Worm (Caenorhabditis elegans) whole organism, midembryonic: ENCODE data around the gene F56D2.3.

Experiments used
- T22C8.4 ChIP-seq: fragments of 200-800 bp; sonication (Bioruptor generic); IDR thresholded peaks from 2 replicates; pipeline ENCODE4 v1.3.6; 2022; ENCODE audit warnings: missing genetic modification characterization, missing compliant biosample characterization
- cog-1 ChIP-seq: sonication (generic microtip); optimal IDR thresholded peaks from 2 replicates; lab custom pipeline; 2016; ENCODE audit warnings: missing genetic modification characterization, missing compliant biosample characterization
- flt-1 ChIP-seq: fragments of 200-800 bp; sonication (Bioruptor generic); IDR thresholded peaks from 2 replicates; pipeline ENCODE4 v1.3.6; 2022; ENCODE audit warnings: missing genetic modification characterization, missing compliant biosample characterization
- klf-2 ChIP-seq: fragments of 200-800 bp; sonication (Bioruptor generic); conservative IDR thresholded peaks from 2 replicates; pipeline ENCODE4 v1.3.6; 2022; ENCODE audit warnings: missing genetic modification reagents, missing genetic modification characterization, missing compliant biosample characterization
- med-1 ChIP-seq: sonication (generic microtip); optimal IDR thresholded peaks from 2 replicates; lab custom pipeline; 2017; ENCODE audit warnings: missing genetic modification characterization, mild to moderate bottlenecking, missing compliant biosample characterization, antibody characterized with exemption, missing genetic modification reagents; ENCODE audit not compliant: insufficient read depth
- ref-1 ChIP-seq: fragments of 200-800 bp; sonication (Bioruptor generic); conservative IDR thresholded peaks from 2 replicates; pipeline ENCODE4 v1.3.6; 2022; ENCODE audit warnings: missing genetic modification reagents, missing genetic modification characterization, missing compliant biosample characterization
- tab-1 ChIP-seq: fragments of 200-800 bp; sonication (Bioruptor generic); IDR thresholded peaks from 2 replicates; pipeline ENCODE4 v1.3.6; 2022; ENCODE audit warnings: missing genetic modification characterization, missing compliant biosample characterization
- ztf-23 ChIP-seq: fragments of 200-800 bp; sonication (Bioruptor generic); IDR thresholded peaks from 2 replicates; pipeline ENCODE4 v1.3.6; 2022; ENCODE audit warnings: missing genetic modification reagents, missing genetic modification characterization, missing compliant biosample characterization
- ztf-29 ChIP-seq: fragments of 200-800 bp; sonication (Bioruptor generic); IDR thresholded peaks from 2 replicates; pipeline ENCODE4 v1.3.6; 2022; ENCODE audit warnings: missing genetic modification reagents, missing genetic modification characterization, missing compliant biosample characterization

The F56D2.3 gene

ce11 chrIII:5570814-5571443 is 13.8 kb upstream of the F56D2.3 start:
- TF ChIP-seq ref-1 (GFP tag; lab: Robert Waterston, UW) (no peak), flt-1 (no peak), med-1 (no peak), ztf-23 (GFP tag; lab: Robert Waterston, UW) (no peak), klf-2 (GFP tag; lab: Robert Waterston, UW) (no peak), T22C8.4 (GFP tag; lab: Robert Waterston, UW) (no peak), cog-1 (tag; lab: Kevin White, UChicago) (no peak), ztf-29 (GFP tag; lab: Robert Waterston, UW) (no peak), tab-1 (GFP tag; lab: Robert Waterston, UW) (no peak)

- TF ChIP-seq klf-2 (GFP tag; lab: Robert Waterston, UW), result no peak
- no peak for TF ChIP-seq ref-1 (GFP tag; lab: Robert Waterston, UW)
- no peak for TF ChIP-seq flt-1
- no peak for TF ChIP-seq cog-1 (tag; lab: Kevin White, UChicago)
- TF ChIP-seq med-1, result no peak
- no peak for TF ChIP-seq T22C8.4 (GFP tag; lab: Robert Waterston, UW)
- no peak for TF ChIP-seq ztf-29 (GFP tag; lab: Robert Waterston, UW)
- TF ChIP-seq tab-1 (GFP tag; lab: Robert Waterston, UW), result no peak
- TF ChIP-seq ztf-23 (GFP tag; lab: Robert Waterston, UW), result no peak
Observed at ce11 chrIII:5572806-5573205, 11.9 kb upstream of the F56D2.3 start.

ce11 chrIII:5573694-5574093 is 11.1 kb upstream of the F56D2.3 start, which contains the start of gene molo-1:
TSS of gene molo-1 (plus strand) at chrIII:5573994.
- TF ChIP-seq med-1, result no peak
- TF ChIP-seq cog-1 (tag; lab: Kevin White, UChicago), result no peak
- no peak for TF ChIP-seq flt-1
- no peak for TF ChIP-seq ztf-23 (GFP tag; lab: Robert Waterston, UW)
- no peak for TF ChIP-seq ztf-29 (GFP tag; lab: Robert Waterston, UW)
- TF ChIP-seq T22C8.4 (GFP tag; lab: Robert Waterston, UW), result no peak
- no peak for TF ChIP-seq tab-1 (GFP tag; lab: Robert Waterston, UW)
- TF ChIP-seq klf-2 (GFP tag; lab: Robert Waterston, UW), result no peak
- TF ChIP-seq ref-1 (GFP tag; lab: Robert Waterston, UW), result no peak

DNA sequence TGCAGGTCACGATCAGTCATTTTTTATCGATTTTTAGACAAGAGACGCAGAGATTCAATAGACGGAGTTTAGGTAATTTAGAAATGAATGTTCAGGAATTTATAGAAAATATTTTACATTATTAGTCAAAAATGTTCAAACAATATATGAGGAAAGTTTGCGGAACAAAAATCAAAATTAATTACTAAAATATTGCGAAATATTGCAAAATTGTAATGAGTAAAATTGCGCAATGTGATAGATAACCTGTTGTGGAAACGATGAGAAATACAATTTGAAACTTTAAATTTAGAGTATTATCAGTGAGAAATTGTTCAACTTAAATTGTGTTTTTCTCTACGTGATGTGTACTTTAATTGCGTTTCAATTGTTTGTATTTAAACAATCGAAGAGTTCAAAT is 3.7 kb upstream of the F56D2.3 start, which contains the start of gene F56D2.5:
F56D2.5 (minus strand) TSS at position 371 of the 400 bp plus-strand sequence.
- TF ChIP-seq cog-1 (tag; lab: Kevin White, UChicago) (no peak), ref-1 (GFP tag; lab: Robert Waterston, UW) (no peak), med-1 (no peak), klf-2 (GFP tag; lab: Robert Waterston, UW) (no peak), ztf-29 (GFP tag; lab: Robert Waterston, UW) (no peak), T22C8.4 (GFP tag; lab: Robert Waterston, UW) (no peak), ztf-23 (GFP tag; lab: Robert Waterston, UW) (no peak), tab-1 (GFP tag; lab: Robert Waterston, UW) (no peak), flt-1 (no peak)

DNA sequence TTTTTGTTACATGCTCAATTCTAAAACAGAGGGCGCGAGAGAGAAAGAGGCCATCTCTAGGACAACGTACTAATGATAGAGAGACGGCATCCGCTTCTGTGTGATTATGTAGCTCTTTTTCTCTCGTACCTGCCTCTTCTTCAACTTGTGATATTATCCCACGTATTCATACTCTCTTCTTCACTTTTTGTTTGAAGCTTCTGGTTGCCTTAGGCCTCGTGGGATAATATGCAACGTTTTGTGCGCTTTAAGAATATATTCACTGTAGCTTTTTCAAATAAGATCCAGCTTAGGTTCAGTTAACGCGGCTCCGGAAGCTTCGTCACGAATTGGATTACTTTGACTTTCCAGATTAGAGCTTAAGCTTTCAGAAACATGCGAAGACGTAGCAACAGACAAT is 2.0 kb upstream of the F56D2.3 start, which contains the start of the genes F56D2.8 and uev-2:
F56D2.8 (minus strand) TSS at position 101 of the 400 bp plus-strand sequence.
uev-2 (plus strand) TSS at position 360 of the 400 bp plus-strand sequence.
- TF ChIP-seq klf-2 (GFP tag; lab: Robert Waterston, UW) (no peak), T22C8.4 (GFP tag; lab: Robert Waterston, UW) (no peak), tab-1 (GFP tag; lab: Robert Waterston, UW) (no peak), flt-1 (no peak)

- TF ChIP-seq cog-1 (tag; lab: Kevin White, UChicago) (no peak), klf-2 (GFP tag; lab: Robert Waterston, UW) (no peak)
Observed at ce11 chrIII:5585711-5586110, 964 bp downstream of the F56D2.3 start.

ce11 chrIII:5586925-5587324 is 2.2 kb downstream of the F56D2.3 start, which contains the start of gene F56D2.2:
TSS of gene F56D2.2 (plus strand) at chrIII:5587263.
- 0 out of 2 replicates have a peak, but pooled peaks have one; percentile 44 for TF ChIP-seq flt-1
- no peak for TF ChIP-seq klf-2 (GFP tag; lab: Robert Waterston, UW)

DNA sequence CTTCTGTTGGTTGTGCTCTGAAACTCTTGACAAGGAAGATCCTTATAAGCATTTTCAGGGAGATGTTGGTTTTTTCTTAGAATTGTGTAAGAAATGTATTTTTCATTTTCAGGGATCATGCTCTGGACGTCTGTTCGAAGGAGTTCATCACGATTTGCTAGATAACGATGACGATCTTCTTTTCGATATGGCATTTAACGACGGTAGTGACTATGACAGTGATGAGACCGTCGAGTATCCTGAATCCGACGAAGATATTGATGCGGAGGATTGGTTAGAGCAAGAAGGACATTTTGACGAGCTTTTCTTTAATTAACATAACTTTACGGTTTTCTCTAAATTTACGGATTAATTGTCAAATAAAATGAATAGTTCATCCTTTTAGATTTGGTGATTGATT is 4.0 kb downstream of the F56D2.3 start:
- TF ChIP-seq flt-1 (no peak), cog-1 (tag; lab: Kevin White, UChicago) (no peak), ref-1 (GFP tag; lab: Robert Waterston, UW) (no peak), tab-1 (GFP tag; lab: Robert Waterston, UW) (no peak), T22C8.4 (GFP tag; lab: Robert Waterston, UW) (no peak), klf-2 (GFP tag; lab: Robert Waterston, UW) (no peak), ztf-29 (GFP tag; lab: Robert Waterston, UW) (no peak), ztf-23 (GFP tag; lab: Robert Waterston, UW) (no peak), med-1 (no peak)

ce11 chrIII:5591668-5592149 is 7.0 kb downstream of the F56D2.3 start, which contains the start of the genes ddx-15 and ucr-1:
TSS of gene ddx-15 (minus strand) at chrIII:5591718.
TSS of gene ucr-1 (plus strand) at chrIII:5592135.
- TF ChIP-seq ztf-23 (GFP tag; lab: Robert Waterston, UW), result 0 out of 2 replicates have a peak, but pooled peaks have one; percentile 39
- TF ChIP-seq T22C8.4 (GFP tag; lab: Robert Waterston, UW), result no peak

- TF ChIP-seq ref-1 (GFP tag; lab: Robert Waterston, UW) (no peak), klf-2 (GFP tag; lab: Robert Waterston, UW) (no peak), tab-1 (GFP tag; lab: Robert Waterston, UW) (no peak), flt-1 (no peak)
Observed at ce11 chrIII:5594350-5594749, 9.6 kb downstream of the F56D2.3 start.
